5 fruit fly cellular contexts compared by ENCODE assay signal in genomic region chr3L:636434-636833, dm6.
TF ChIP-seq lines count a peak whose summit lies in the region.

No protein-coding gene starts in this region.

- TF ChIP-seq CTCF in whole organism, embryonic (GFP tag; optimal IDR thresholded peaks at IDR 0.05; lab: Kevin White, UChicago) = peak; percentile 25

TF ChIP-seq in whole organism, adult, 20 proteins besides CTCF, POLR2A, EP300 and RAD21:
- TF ChIP-seq CG5204 (GFP tag; optimal IDR thresholded peaks at IDR 0.05; lab: Kevin White, UChicago) (peak; percentile 31), CG7101 (tag; optimal IDR thresholded peaks at IDR 0.05; lab: Kevin White, UChicago) (peak; percentile 1), ovo (GFP tag; optimal IDR thresholded peaks at IDR 0.05; lab: Kevin White, UChicago) (no peak)

TF ChIP-seq in whole organism, embryonic, 481 proteins besides CTCF, POLR2A, EP300 and RAD21 (continues in another document):
- peak; percentile 15 for TF ChIP-seq Meics (GFP tag; optimal IDR thresholded peaks at IDR 0.05; lab: Kevin White, UChicago)
- no peak for TF ChIP-seq CG10321 (GFP tag; IDR thresholded peaks at IDR 0.05; lab: Robert Waterston, UW)
- TF ChIP-seq Ada2b (GFP tag; IDR thresholded peaks at IDR 0.05; lab: Robert Waterston, UW) = peak; percentile 69
- TF ChIP-seq zfh2 (GFP tag; optimal IDR thresholded peaks at IDR 0.05; lab: Kevin White, UChicago) = no peak
- peak; percentile 22; the same call in 1 of the 2 replicates for TF ChIP-seq CG6272 (GFP tag; IDR thresholded peaks at IDR 0.05; lab: Robert Waterston, UW)
- TF ChIP-seq CG11085 (GFP tag; IDR thresholded peaks at IDR 0.05; lab: Robert Waterston, UW) = 0 out of 2 replicates have a peak, but pooled peaks have one; percentile 21
- TF ChIP-seq CG14441 (GFP tag; IDR thresholded peaks at IDR 0.05; lab: Robert Waterston, UW) = peak; percentile 57
- TF ChIP-seq tin (GFP tag; optimal IDR thresholded peaks at IDR 0.05; lab: Kevin White, UChicago) = peak; percentile 65
- TF ChIP-seq nerfin-2 (GFP tag; IDR thresholded peaks at IDR 0.05; lab: Robert Waterston, UW; ENCODE audit: partially characterized antibody) = no peak
- TF ChIP-seq CG14965 (GFP tag; optimal IDR thresholded peaks at IDR 0.05; lab: Kevin White, UChicago; ENCODE audit: borderline replicate concordance) = no peak
- peak; percentile 21; the same call in 1 of the 2 replicates for TF ChIP-seq ro (GFP tag; IDR thresholded peaks at IDR 0.05; lab: Robert Waterston, UW)
- peak; percentile 35 for TF ChIP-seq ems (GFP tag; optimal IDR thresholded peaks at IDR 0.05; lab: Kevin White, UChicago)
- TF ChIP-seq Elba2 (GFP tag; optimal IDR thresholded peaks at IDR 0.05; lab: Kevin White, UChicago) = no peak
- peak; percentile 14 for TF ChIP-seq stwl (tag; optimal IDR thresholded peaks at IDR 0.05; lab: Kevin White, UChicago)
- peak; percentile 31 for TF ChIP-seq jumu (GFP tag; optimal IDR thresholded peaks at IDR 0.05; lab: Kevin White, UChicago)
- TF ChIP-seq sens-2 (GFP tag; IDR thresholded peaks at IDR 0.05; lab: Robert Waterston, UW) = 0 out of 2 replicates have a peak, but pooled peaks have one; percentile 51
- TF ChIP-seq pros (GFP tag; optimal IDR thresholded peaks at IDR 0.05; lab: Kevin White, UChicago) = no peak
- peak; percentile 64 for TF ChIP-seq lilli (GFP tag; optimal IDR thresholded peaks at IDR 0.05; lab: Kevin White, UChicago)
- no peak for TF ChIP-seq CG6683 (GFP tag; optimal IDR thresholded peaks at IDR 0.05; lab: Kevin White, UChicago)
- no peak for TF ChIP-seq gro (GFP tag; optimal IDR thresholded peaks at IDR 0.05; lab: Kevin White, UChicago)
- TF ChIP-seq HLH54F (GFP tag; optimal IDR thresholded peaks at IDR 0.05; lab: Kevin White, UChicago) = peak; percentile 36

TF ChIP-seq in whole organism, prepupa, 60 proteins besides CTCF, POLR2A, EP300 and RAD21 (continues in another document):
- peak; percentile 99 for TF ChIP-seq eg (GFP tag; IDR thresholded peaks at IDR 0.05; lab: Robert Waterston, UW)
- TF ChIP-seq CG6163 (GFP tag; IDR thresholded peaks at IDR 0.05; lab: Robert Waterston, UW) = peak; percentile 97
- peak; percentile 91 for TF ChIP-seq CG10631 (GFP tag; optimal IDR thresholded peaks at IDR 0.05; lab: Kevin White, UChicago)
- TF ChIP-seq cyc (GFP tag; optimal IDR thresholded peaks at IDR 0.05; lab: Kevin White, UChicago) = peak; percentile 66
- no peak for TF ChIP-seq CG9139 (GFP tag; optimal IDR thresholded peaks at IDR 0.05; lab: Kevin White, UChicago)
- peak; percentile 49 for TF ChIP-seq fd85E (GFP tag; optimal IDR thresholded peaks at IDR 0.05; lab: Kevin White, UChicago)
- peak; percentile 64 for TF ChIP-seq CG6808 (GFP tag; optimal IDR thresholded peaks at IDR 0.05; lab: Kevin White, UChicago)
- peak; percentile 98 for TF ChIP-seq CG8119 (GFP tag; IDR thresholded peaks at IDR 0.05; lab: Robert Waterston, UW)
- peak; percentile 83 for TF ChIP-seq Eip75B (GFP tag; optimal IDR thresholded peaks at IDR 0.05; lab: Kevin White, UChicago)
- TF ChIP-seq Sox102F (GFP tag; optimal IDR thresholded peaks at IDR 0.05; lab: Kevin White, UChicago) = peak; percentile 73
- peak; percentile 72 for TF ChIP-seq Hr38 (GFP tag; optimal IDR thresholded peaks at IDR 0.05; lab: Kevin White, UChicago)
- TF ChIP-seq svp (GFP tag; lab: Kevin White, UChicago) = peak; percentile 63
- TF ChIP-seq CG1621 (tag; optimal IDR thresholded peaks at IDR 0.05; lab: Kevin White, UChicago) = peak; percentile 71
- TF ChIP-seq Lpt (GFP tag; optimal IDR thresholded peaks at IDR 0.05; lab: Kevin White, UChicago) = peak; percentile 97
- TF ChIP-seq CG6854 (GFP tag; optimal IDR thresholded peaks at IDR 0.05; lab: Kevin White, UChicago) = no peak
- TF ChIP-seq CG7368 (GFP tag; optimal IDR thresholded peaks at IDR 0.05; lab: Kevin White, UChicago) = peak; percentile 81
- peak; percentile 94 for TF ChIP-seq OdsH (GFP tag; optimal IDR thresholded peaks at IDR 0.05; lab: Kevin White, UChicago)
- TF ChIP-seq CG31627 (GFP tag; optimal IDR thresholded peaks at IDR 0.05; lab: Kevin White, UChicago) = peak; percentile 65
- TF ChIP-seq dac (GFP tag; optimal IDR thresholded peaks at IDR 0.05; lab: Kevin White, UChicago) = peak; percentile 98
- TF ChIP-seq Hr4 (GFP tag; optimal IDR thresholded peaks at IDR 0.05; lab: Kevin White, UChicago) = peak; percentile 99
- TF ChIP-seq Sox14 (GFP tag; optimal IDR thresholded peaks at IDR 0.05; lab: Kevin White, UChicago) = peak; percentile 90
- TF ChIP-seq Ets96B (tag; optimal IDR thresholded peaks at IDR 0.05; lab: Kevin White, UChicago) = peak; percentile 75
- TF ChIP-seq CG15336 (GFP tag; IDR thresholded peaks at IDR 0.05; lab: Robert Waterston, UW) = peak; percentile 99

TF ChIP-seq in whole organism, pupa, 21 proteins besides CTCF, POLR2A, EP300 and RAD21:
- peak; percentile 80 for TF ChIP-seq CG17806 (tag; optimal IDR thresholded peaks at IDR 0.05; lab: Kevin White, UChicago)
- peak; percentile 93 for TF ChIP-seq CG12605 (GFP tag; IDR thresholded peaks at IDR 0.05; lab: Robert Waterston, UW)
- TF ChIP-seq Pif1A (GFP tag; optimal IDR thresholded peaks at IDR 0.05; lab: Kevin White, UChicago) = peak; percentile 93
- no peak for TF ChIP-seq EcR (GFP tag; optimal IDR thresholded peaks at IDR 0.05; lab: Kevin White, UChicago)
- TF ChIP-seq CG15710 (tag; optimal IDR thresholded peaks at IDR 0.05; lab: Kevin White, UChicago) = peak; percentile 60
- peak; percentile 96 for TF ChIP-seq CG8301 (tag; optimal IDR thresholded peaks at IDR 0.05; lab: Kevin White, UChicago)
- peak; percentile 98 for TF ChIP-seq CG32121 (GFP tag; IDR thresholded peaks at IDR 0.05; lab: Robert Waterston, UW)
- peak; percentile 7 for TF ChIP-seq D1 (tag; optimal IDR thresholded peaks at IDR 0.05; lab: Kevin White, UChicago)
- TF ChIP-seq CG4496 (GFP tag; IDR thresholded peaks at IDR 0.05; lab: Robert Waterston, UW) = peak; percentile 98
- TF ChIP-seq fd96Ca (GFP tag; IDR thresholded peaks at IDR 0.05; lab: Robert Waterston, UW) = peak; percentile 99
- peak; percentile 96 for TF ChIP-seq CG14655 (GFP tag; optimal IDR thresholded peaks at IDR 0.05; lab: Kevin White, UChicago)
- TF ChIP-seq Pif1B (GFP tag; optimal IDR thresholded peaks at IDR 0.05; lab: Kevin White, UChicago) = peak; percentile 82
- TF ChIP-seq CG9948 (tag; optimal IDR thresholded peaks at IDR 0.05; lab: Kevin White, UChicago) = peak; percentile 86
- peak; percentile 93 for TF ChIP-seq rn (GFP tag; IDR thresholded peaks at IDR 0.05; lab: Robert Waterston, UW)
- TF ChIP-seq CG13204 (GFP tag; optimal IDR thresholded peaks at IDR 0.05; lab: Kevin White, UChicago) = peak; percentile 37
- TF ChIP-seq CG10348 (GFP tag; IDR thresholded peaks at IDR 0.05; lab: Robert Waterston, UW) = peak; percentile 90
- TF ChIP-seq CG34367 (tag; optimal IDR thresholded peaks at IDR 0.05; lab: Kevin White, UChicago) = peak; percentile 68
- TF ChIP-seq gl (tag; optimal IDR thresholded peaks at IDR 0.05; lab: Kevin White, UChicago) = peak; percentile 50
- peak; percentile 98 for TF ChIP-seq Ets98B (GFP tag; IDR thresholded peaks at IDR 0.05; lab: Robert Waterston, UW)
- peak; percentile 48 for TF ChIP-seq Snoo (tag; optimal IDR thresholded peaks at IDR 0.05; lab: Kevin White, UChicago)
- TF ChIP-seq CG8159 (tag; optimal IDR thresholded peaks at IDR 0.05; lab: Kevin White, UChicago) = peak; percentile 69
TF ChIP-seq in whole organism, pupa: peak in this region for 20.

TF ChIP-seq in whole organism, wandering third instar larva, 38 proteins besides CTCF, POLR2A, EP300 and RAD21:
- TF ChIP-seq OdsH (GFP tag; optimal IDR thresholded peaks at IDR 0.05; lab: Kevin White, UChicago) (peak; percentile 3), rgr (GFP tag; optimal IDR thresholded peaks at IDR 0.05; lab: Kevin White, UChicago) (peak; percentile 30), Mio (GFP tag; optimal IDR thresholded peaks at IDR 0.05; lab: Kevin White, UChicago) (no peak), foxo (GFP tag; optimal IDR thresholded peaks at IDR 0.05; lab: Kevin White, UChicago) (peak in 1 of 2 experiments; percentile 36), dmrt93B (GFP tag; optimal IDR thresholded peaks at IDR 0.05; lab: Kevin White, UChicago) (no peak), ey (GFP tag; optimal IDR thresholded peaks at IDR 0.05; lab: Kevin White, UChicago) (peak; percentile 27), dl (GFP tag; optimal IDR thresholded peaks at IDR 0.05; lab: Kevin White, UChicago; ENCODE audit: insufficient read depth in 1 of 2, partially characterized antibody in 2 of 2) (no peak), fru (GFP tag; optimal IDR thresholded peaks at IDR 0.05; lab: Kevin White, UChicago) (peak; percentile 34), GATAd (GFP tag; optimal IDR thresholded peaks at IDR 0.05; lab: Kevin White, UChicago) (no peak), Hnf4 (GFP tag; optimal IDR thresholded peaks at IDR 0.05; lab: Kevin White, UChicago) (no peak), h (GFP tag; optimal IDR thresholded peaks at IDR 0.05; lab: Kevin White, UChicago) (peak; percentile 10), CrebA (GFP tag; optimal IDR thresholded peaks at IDR 0.05; lab: Kevin White, UChicago; ENCODE audit: borderline replicate concordance) (no peak), br (GFP tag; optimal IDR thresholded peaks at IDR 0.05; lab: Kevin White, UChicago) (peak; percentile 24)
